Fruit fly (Drosophila melanogaster) whole organism, wandering third instar larva: ENCODE results near the gene CG7968.

Experiments used
- Abd-B ChIP-seq: fragments of >200 bp; optimal IDR thresholded peaks from 2 replicates; lab custom pipeline; 2017; ENCODE audit warnings: missing biosample characterization, missing genetic modification characterization
- CrebA ChIP-seq: fragments of 200-800 bp; sonication (Bioruptor generic); optimal IDR thresholded peaks from 2 replicates; lab custom pipeline; 2016; ENCODE audit warnings: missing biosample characterization, mild to moderate bottlenecking, missing genetic modification characterization, borderline replicate concordance
- Dfd ChIP-seq: fragments of >200 bp; optimal IDR thresholded peaks from 2 replicates; lab custom pipeline; 2017; ENCODE audit warnings: missing biosample characterization, missing genetic modification characterization
- Dif ChIP-seq: fragments of 200-275, 200-300 bp; sonication (Bioruptor generic); optimal IDR thresholded peaks from 2 replicates; lab custom pipeline; 2018; ENCODE audit warnings: missing biosample characterization, missing genetic modification characterization; ENCODE audit not compliant: partially characterized antibody
- GATAd ChIP-seq: sonication (Bioruptor generic); optimal IDR thresholded peaks from 2 replicates; lab custom pipeline; 2016; ENCODE audit warnings: missing biosample characterization, missing genetic modification characterization
- HLH106 ChIP-seq: fragments of 200-800 bp; optimal IDR thresholded peaks from 3 replicates; lab custom pipeline; 2019; ENCODE audit warnings: missing biosample characterization, mild to moderate bottlenecking, missing genetic modification characterization, moderate library complexity
- Hnf4 ChIP-seq: fragments of 200-800 bp; sonication (Bioruptor generic); optimal IDR thresholded peaks from 2 replicates; lab custom pipeline; 2016; ENCODE audit warnings: missing biosample characterization, mild to moderate bottlenecking, missing genetic modification characterization
- Hr78 ChIP-seq: fragments of >200 bp; optimal IDR thresholded peaks from 2 replicates; lab custom pipeline; 2017; ENCODE audit warnings: missing biosample characterization, missing genetic modification characterization
- Hr83 ChIP-seq: fragments of 200-300 bp; sonication (Bioruptor generic); optimal IDR thresholded peaks from 2 replicates; lab custom pipeline; 2016; ENCODE audit warnings: missing biosample characterization, mild to moderate bottlenecking, missing genetic modification characterization, moderate library complexity; ENCODE audit not compliant: poor library complexity, severe bottlenecking
- Mio ChIP-seq: sonication (Bioruptor generic); optimal IDR thresholded peaks from 2 replicates; lab custom pipeline; 2016; ENCODE audit warnings: missing biosample characterization, missing genetic modification characterization
- Myc ChIP-seq: fragments of >200 bp; optimal IDR thresholded peaks from 2 replicates; lab custom pipeline; 2017
- Sp1 ChIP-seq: fragments of 200-800 bp; sonication (Bioruptor generic); optimal IDR thresholded peaks from 3 replicates; lab custom pipeline; 2019; ENCODE audit warnings: missing biosample characterization, mild to moderate bottlenecking, missing genetic modification characterization, moderate library complexity
- Vsx2 ChIP-seq: fragments of 200-300, 225-300 bp; sonication (Bioruptor generic); optimal IDR thresholded peaks from 2 replicates; lab custom pipeline; 2018; ENCODE audit warnings: missing biosample characterization, missing genetic modification characterization; ENCODE audit not compliant: partially characterized antibody
- brk ChIP-seq: fragments of 200-800 bp; sonication (Bioruptor generic); optimal IDR thresholded peaks from 2 replicates; lab custom pipeline; 2016; ENCODE audit warnings: missing biosample characterization, mild to moderate bottlenecking, missing genetic modification characterization
- dl ChIP-seq, 2 experiments: fragments of 175-275, 200-275 bp in 1 of 2; fragments of 200-275 bp in 1 of 2; sonication (Bioruptor generic); optimal IDR thresholded peaks; lab custom pipeline; 2018; ENCODE audit warnings: mild to moderate bottlenecking in 2 of 2, missing biosample characterization in 2 of 2, missing genetic modification characterization in 2 of 2, moderate library complexity in 2 of 2; ENCODE audit not compliant: partially characterized antibody in 2 of 2, insufficient read depth in 1 of 2
- dsf ChIP-seq: sonication (Bioruptor generic); optimal IDR thresholded peaks from 2 replicates; lab custom pipeline; 2016; ENCODE audit warnings: missing biosample characterization, missing genetic modification characterization, borderline replicate concordance
- ey ChIP-seq: fragments of 200-800 bp; sonication (Bioruptor generic); optimal IDR thresholded peaks from 2 replicates; lab custom pipeline; 2016; ENCODE audit warnings: missing biosample characterization, missing genetic modification characterization
- foxo ChIP-seq, 2 experiments: fragments of 200-800 bp; sonication (Bioruptor generic); optimal IDR thresholded peaks; 2 replicates in 1 of 2; 3 replicates in 1 of 2; lab custom pipeline; 2016 to 2017; ENCODE audit warnings: missing biosample characterization in 2 of 2, missing genetic modification characterization in 2 of 2
- fru ChIP-seq: fragments of 200-800 bp; sonication (Bioruptor generic); optimal IDR thresholded peaks from 3 replicates; lab custom pipeline; 2016; ENCODE audit warnings: missing biosample characterization, mild to moderate bottlenecking, missing genetic modification characterization
- h ChIP-seq: fragments of 200-800 bp; sonication (Bioruptor generic); optimal IDR thresholded peaks from 3 replicates; lab custom pipeline; 2016; ENCODE audit warnings: missing biosample characterization, mild to moderate bottlenecking, missing genetic modification characterization
- jim ChIP-seq: fragments of 175-275, 200-325 bp; sonication (Bioruptor generic); optimal IDR thresholded peaks from 2 replicates; lab custom pipeline; 2016; ENCODE audit warnings: missing biosample characterization, mild to moderate bottlenecking, missing genetic modification characterization
- lola ChIP-seq: fragments of >200 bp; optimal IDR thresholded peaks from 2 replicates; lab custom pipeline; 2017; ENCODE audit warnings: missing biosample characterization, missing genetic modification characterization
- psq ChIP-seq: fragments of 200-800 bp; sonication (Bioruptor generic); optimal IDR thresholded peaks from 3 replicates; lab custom pipeline; 2017; ENCODE audit warnings: missing biosample characterization, mild to moderate bottlenecking, missing genetic modification characterization, moderate library complexity
- rgr ChIP-seq: fragments of 200-800 bp; sonication (Bioruptor generic); optimal IDR thresholded peaks from 3 replicates; lab custom pipeline; 2016; ENCODE audit warnings: missing biosample characterization, mild to moderate bottlenecking, missing genetic modification characterization
- sv ChIP-seq: fragments of 200-800 bp; sonication (Bioruptor generic); optimal IDR thresholded peaks from 3 replicates; lab custom pipeline; 2016; ENCODE audit warnings: missing biosample characterization, missing genetic modification characterization
- tai ChIP-seq: sonication (Bioruptor generic); optimal IDR thresholded peaks from 2 replicates; lab custom pipeline; 2016; ENCODE audit warnings: missing biosample characterization, missing genetic modification characterization
- usp ChIP-seq: fragments of >200 bp; optimal IDR thresholded peaks from 2 replicates; lab custom pipeline; 2017; ENCODE audit warnings: missing biosample characterization, missing genetic modification characterization
- woc ChIP-seq: sonication (Bioruptor generic); optimal IDR thresholded peaks from 2 replicates; lab custom pipeline; 2016; ENCODE audit warnings: missing biosample characterization, mild to moderate bottlenecking, missing genetic modification characterization

Gene CG7968

dm6 chr2L:13849125-13849524 is at the start of gene CG7968:
TSS of gene CG7968 (plus strand) at chr2L:13849400.
- no peak for TF ChIP-seq Mio (GFP tag; lab: Kevin White, UChicago)
- TF ChIP-seq Hr83 (GFP tag; lab: Kevin White, UChicago): no peak
- TF ChIP-seq Hnf4 (GFP tag; lab: Kevin White, UChicago): no peak
- TF ChIP-seq foxo (GFP tag; optimal IDR thresholded peaks at IDR 0.05; lab: Kevin White, UChicago): no peak
- no peak for TF ChIP-seq h (GFP tag; lab: Kevin White, UChicago)
- TF ChIP-seq Dfd: no peak
- no peak for TF ChIP-seq Myc
- no peak for TF ChIP-seq GATAd (GFP tag; lab: Kevin White, UChicago)
- no peak for TF ChIP-seq Dif (GFP tag; lab: Kevin White, UChicago)
- no peak for TF ChIP-seq sv (GFP tag; lab: Kevin White, UChicago)
- TF ChIP-seq dl (GFP tag; optimal IDR thresholded peaks at IDR 0.05; lab: Kevin White, UChicago; ENCODE audit: insufficient read depth in 1 of 2, partially characterized antibody in 2 of 2): no peak
- TF ChIP-seq psq (GFP tag; lab: Kevin White, UChicago): no peak
- no peak for TF ChIP-seq tai (GFP tag; lab: Kevin White, UChicago)
- no peak for TF ChIP-seq ey
- TF ChIP-seq jim (GFP tag; lab: Kevin White, UChicago): no peak
- no peak for TF ChIP-seq brk (GFP tag; lab: Kevin White, UChicago)
- no peak for TF ChIP-seq lola (GFP tag; lab: Kevin White, UChicago)

DNA sequence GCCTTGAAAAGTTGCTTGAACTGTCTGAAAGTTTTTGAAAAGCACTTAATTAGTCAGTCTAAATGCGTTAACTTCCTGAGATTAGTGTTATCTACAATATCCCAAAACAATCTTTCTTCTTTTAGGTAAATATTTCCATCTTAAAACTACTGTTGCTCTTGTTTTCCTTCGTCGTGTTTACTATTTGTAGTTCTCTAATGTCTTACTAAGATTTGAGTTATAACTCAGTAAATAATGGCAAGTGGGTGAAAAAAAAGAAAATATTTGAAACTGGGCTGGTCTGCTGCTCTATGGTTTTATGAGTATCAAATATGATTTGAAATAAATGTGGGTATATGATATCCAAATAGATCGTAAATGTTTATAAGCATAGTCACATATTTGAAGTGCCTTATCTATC is 48.0 kb upstream of the CG7968 start:
- TF ChIP-seq Dif (GFP tag; lab: Kevin White, UChicago) (no peak), lola (GFP tag; lab: Kevin White, UChicago) (no peak), usp (GFP tag; lab: Kevin White, UChicago) (no peak), dsf (GFP tag; lab: Kevin White, UChicago) (no peak)

- TF ChIP-seq fru (GFP tag; lab: Kevin White, UChicago) (no peak), Abd-B (GFP tag; lab: Kevin White, UChicago) (no peak), sv (GFP tag; lab: Kevin White, UChicago) (no peak), dl (GFP tag; optimal IDR thresholded peaks at IDR 0.05; lab: Kevin White, UChicago; ENCODE audit: insufficient read depth in 1 of 2, partially characterized antibody in 2 of 2) (no peak), Vsx2 (GFP tag; lab: Kevin White, UChicago) (no peak), GATAd (GFP tag; lab: Kevin White, UChicago) (no peak), foxo (GFP tag; optimal IDR thresholded peaks at IDR 0.05; lab: Kevin White, UChicago) (no peak), ey (no peak), rgr (no peak), woc (GFP tag; lab: Kevin White, UChicago) (no peak), HLH106 (tag; lab: Kevin White, UChicago) (no peak), Sp1 (GFP tag; lab: Kevin White, UChicago) (no peak), Hr78 (GFP tag; lab: Kevin White, UChicago) (no peak), Dif (GFP tag; lab: Kevin White, UChicago) (no peak), brk (GFP tag; lab: Kevin White, UChicago) (no peak), Hr83 (GFP tag; lab: Kevin White, UChicago) (no peak), tai (GFP tag; lab: Kevin White, UChicago) (no peak), CrebA (GFP tag; lab: Kevin White, UChicago) (no peak)
- TF ChIP-seq, all 38 proteins: peak for 0
Measured at dm6 chr2L:13802075-13802639, 47.0 kb upstream of the CG7968 start.

DNA sequence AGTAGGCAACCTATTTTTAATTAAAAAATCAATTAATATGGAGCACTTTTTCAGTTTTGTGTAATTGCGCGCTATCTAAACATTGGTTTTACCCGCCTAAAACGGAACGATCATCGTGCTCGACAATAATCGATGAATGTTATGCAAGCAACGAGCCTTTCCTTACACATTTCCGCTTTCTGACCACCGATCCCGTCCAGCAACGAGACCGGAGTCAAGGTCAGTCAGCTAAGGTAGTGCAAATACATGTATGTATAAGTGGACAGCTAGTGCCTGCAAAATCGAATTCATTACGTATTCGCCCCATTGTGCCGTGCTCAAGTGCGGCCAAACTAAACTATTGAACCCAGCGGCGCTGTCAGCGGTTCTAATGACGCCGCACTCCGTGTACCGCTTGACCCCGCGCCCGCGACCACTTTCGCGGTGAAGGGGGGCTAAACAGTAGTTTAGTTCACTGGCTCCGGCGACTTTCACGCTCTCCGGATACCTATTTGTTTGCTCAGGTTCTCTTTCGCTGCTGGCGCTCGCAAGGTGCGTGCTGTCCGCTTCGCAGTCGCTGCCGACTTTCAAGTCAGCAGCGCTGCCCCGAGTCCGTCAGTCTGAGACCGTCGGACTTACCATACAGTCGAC is 46.1 kb upstream of the CG7968 start, which contains the start of gene CAH1:
Gene CAH1 (plus strand): TSS at position 595 of the 630 bp plus-strand sequence.
- no peak for TF ChIP-seq jim (GFP tag; lab: Kevin White, UChicago)
- TF ChIP-seq Myc: no peak
- no peak for TF ChIP-seq Mio (GFP tag; lab: Kevin White, UChicago)
- no peak for TF ChIP-seq Dfd
- TF ChIP-seq dl (GFP tag; optimal IDR thresholded peaks at IDR 0.05; lab: Kevin White, UChicago; ENCODE audit: insufficient read depth in 1 of 2, partially characterized antibody in 2 of 2): no peak
- TF ChIP-seq Abd-B (GFP tag; lab: Kevin White, UChicago): no peak
- no peak for TF ChIP-seq usp (GFP tag; lab: Kevin White, UChicago)
- TF ChIP-seq Sp1 (GFP tag; lab: Kevin White, UChicago): no peak
- TF ChIP-seq brk (GFP tag; lab: Kevin White, UChicago): no peak
